Worm (Caenorhabditis elegans) whole organism, midembryonic: ENCODE data around the gene gcn-1.

Experiments used
- flt-1 ChIP-seq: fragments of 200-800 bp; sonication (Bioruptor generic); IDR thresholded peaks from 2 replicates; pipeline ENCODE4 v1.3.6; 2022; ENCODE audit warnings: missing genetic modification characterization, missing compliant biosample characterization
- ztf-23 ChIP-seq: fragments of 200-800 bp; sonication (Bioruptor generic); IDR thresholded peaks from 2 replicates; pipeline ENCODE4 v1.3.6; 2022; ENCODE audit warnings: missing genetic modification reagents, missing genetic modification characterization, missing compliant biosample characterization

DNA sequence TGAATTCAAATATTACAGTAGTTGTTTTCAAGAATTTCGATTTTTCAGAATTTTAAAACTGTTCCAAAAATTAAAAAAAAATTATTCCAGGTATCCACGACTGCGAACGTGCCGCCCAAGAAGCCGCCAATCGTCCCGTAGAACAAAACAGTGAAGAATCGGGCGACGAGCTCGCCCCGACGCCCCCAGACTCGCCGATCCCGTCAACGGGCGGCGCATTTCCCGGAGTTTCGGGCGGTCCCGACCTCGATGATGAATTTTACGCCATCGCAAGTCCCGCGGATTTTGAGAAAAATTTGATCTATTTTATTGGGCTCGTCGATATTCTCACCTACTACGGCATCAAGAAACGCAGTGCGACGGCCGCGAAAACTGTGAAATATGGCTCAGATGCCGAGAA is 45.8 kb upstream of the gcn-1 start:
- TF ChIP-seq flt-1 (GFP tag; lab: Robert Waterston, UW) (no peak), ztf-23 (GFP tag; lab: Robert Waterston, UW) (no peak)
